Fruit fly (Drosophila melanogaster) whole organism, adult: ENCODE data around the gene CG17344.

ENCODE experiments used
- CG11617 ChIP-seq: fragments of 200-800 bp; sonication (Bioruptor generic); optimal IDR thresholded peaks from 2 replicates; lab custom pipeline; 2017; ENCODE audit warnings: mild to moderate bottlenecking, missing biosample characterization, missing genetic modification reagents, missing genetic modification characterization
- CG12768 ChIP-seq: fragments of 200-800 bp; sonication (Bioruptor generic); optimal IDR thresholded peaks from 2 replicates; lab custom pipeline; 2017; ENCODE audit warnings: missing biosample characterization, missing genetic modification characterization, mild to moderate bottlenecking, moderate library complexity, missing genetic modification reagents
- CG14711 ChIP-seq: fragments of 200-800 bp; sonication (Bioruptor generic); optimal IDR thresholded peaks from 2 replicates; lab custom pipeline; 2018; ENCODE audit warnings: missing biosample characterization, mild to moderate bottlenecking, missing genetic modification characterization, moderate library complexity
- CG1620 ChIP-seq: fragments of 200-800 bp; sonication (Bioruptor generic); optimal IDR thresholded peaks from 2 replicates; lab custom pipeline; 2016; ENCODE audit warnings: missing biosample characterization, missing genetic modification characterization
- CG33017 ChIP-seq: fragments of 200-800 bp; sonication (Bioruptor generic); optimal IDR thresholded peaks from 2 replicates; lab custom pipeline; 2018; ENCODE audit warnings: missing biosample characterization, mild to moderate bottlenecking, missing genetic modification characterization, moderate library complexity
- CG5204 ChIP-seq: fragments of 200-800 bp; sonication (Bioruptor generic); optimal IDR thresholded peaks from 2 replicates; lab custom pipeline; 2016; ENCODE audit warnings: missing biosample characterization, missing genetic modification characterization
- CG7045 ChIP-seq: fragments of 200-800 bp; sonication (Bioruptor generic); optimal IDR thresholded peaks from 2 replicates; lab custom pipeline; 2017; ENCODE audit warnings: missing biosample characterization, mild to moderate bottlenecking, missing genetic modification characterization
- CG7101 ChIP-seq: fragments of 200-800 bp; sonication (Bioruptor generic); optimal IDR thresholded peaks from 2 replicates; lab custom pipeline; 2018; ENCODE audit warnings: missing biosample characterization, mild to moderate bottlenecking, missing genetic modification characterization, moderate library complexity
- Clk ChIP-seq: fragments of 200-800 bp; sonication (Bioruptor generic); optimal IDR thresholded peaks from 2 replicates; lab custom pipeline; 2017; ENCODE audit warnings: missing biosample characterization, missing genetic modification characterization
- Crg-1 ChIP-seq: fragments of 200-800 bp; sonication (Bioruptor generic); optimal IDR thresholded peaks from 2 replicates; lab custom pipeline; 2016; ENCODE audit warnings: missing biosample characterization, missing genetic modification characterization
- Hr96 ChIP-seq: fragments of 200-800 bp; sonication (Bioruptor generic); optimal IDR thresholded peaks from 2 replicates; lab custom pipeline; 2016; ENCODE audit warnings: missing biosample characterization, missing genetic modification characterization
- Mnt ChIP-seq: fragments of 200-800 bp; sonication (Bioruptor generic); optimal IDR thresholded peaks from 2 replicates; lab custom pipeline; 2016; ENCODE audit warnings: missing biosample characterization, mild to moderate bottlenecking, missing genetic modification characterization
- bab1 ChIP-seq: fragments of 200-800 bp; sonication (Bioruptor generic); optimal IDR thresholded peaks from 3 replicates; lab custom pipeline; 2019; ENCODE audit warnings: missing biosample characterization, mild to moderate bottlenecking, missing genetic modification characterization, moderate library complexity
- cic ChIP-seq: fragments of 200-800 bp; sonication (Bioruptor generic); optimal IDR thresholded peaks from 2 replicates; lab custom pipeline; 2017; ENCODE audit warnings: missing biosample characterization, mild to moderate bottlenecking, missing genetic modification characterization, moderate library complexity
- cnc ChIP-seq, 2 experiments: fragments of >200 bp; optimal IDR thresholded peaks; 2 replicates each; lab custom pipeline; 2017
- kay ChIP-seq: fragments of 200-800 bp; sonication (Bioruptor generic); peaks from one replicate; lab custom pipeline; 2016; ENCODE audit warnings: missing biosample characterization, missing genetic modification characterization, borderline replicate concordance
- ovo ChIP-seq: fragments of 200-800 bp; sonication (Bioruptor generic); optimal IDR thresholded peaks from 2 replicates; lab custom pipeline; 2016; ENCODE audit warnings: missing biosample characterization, missing genetic modification characterization
- pad ChIP-seq: fragments of 200-800 bp; sonication (Bioruptor generic); optimal IDR thresholded peaks from 3 replicates; lab custom pipeline; 2017; ENCODE audit warnings: missing biosample characterization, missing genetic modification characterization, mild to moderate bottlenecking, moderate library complexity, missing genetic modification reagents
- tj ChIP-seq: fragments of 200-800 bp; sonication (Bioruptor generic); optimal IDR thresholded peaks from 3 replicates; lab custom pipeline; 2017; ENCODE audit warnings: missing biosample characterization, mild to moderate bottlenecking, missing genetic modification characterization, moderate library complexity
- toe ChIP-seq: fragments of 200-800 bp; sonication (Bioruptor generic); optimal IDR thresholded peaks from 2 replicates; lab custom pipeline; 2016; ENCODE audit warnings: missing biosample characterization, missing genetic modification characterization

CG17344 gene

dm6 chr2L:19134366-19134689 is 32.5 kb downstream of the CG17344 start:
- no peak for TF ChIP-seq tj (GFP tag; lab: Kevin White, UChicago)
- no peak for TF ChIP-seq CG5204 (GFP tag; lab: Kevin White, UChicago)
- TF ChIP-seq CG7101 (tag; lab: Kevin White, UChicago) = no peak
- TF ChIP-seq CG1620 (GFP tag; lab: Kevin White, UChicago) = no peak

dm6 chr2L:19134814-19135523 is 33.1 kb downstream of the CG17344 start, which contains the start of gene Polr1D:
Gene Polr1D (minus strand): TSS chr2L:19135233.
- TF ChIP-seq CG1620 (GFP tag; lab: Kevin White, UChicago) (no peak), CG7045 (GFP tag; lab: Kevin White, UChicago) (no peak), CG14711 (tag; lab: Kevin White, UChicago) (no peak), Mnt (GFP tag; lab: Kevin White, UChicago) (peak; percentile 50), pad (GFP tag; lab: Kevin White, UChicago) (peak; percentile 98), cnc (optimal IDR thresholded peaks at IDR 0.05; lab: Kevin White, UChicago) (no peak), cic (GFP tag; lab: Kevin White, UChicago) (no peak), CG5204 (GFP tag; lab: Kevin White, UChicago) (no peak), kay (no peak), toe (no peak), CG7101 (tag; lab: Kevin White, UChicago) (no peak), Clk (GFP tag; lab: Kevin White, UChicago) (no peak), bab1 (no peak), ovo (GFP tag; lab: Kevin White, UChicago) (peak; percentile 80), tj (GFP tag; lab: Kevin White, UChicago) (peak; percentile 92), CG11617 (GFP tag; lab: Kevin White, UChicago) (no peak), Crg-1 (GFP tag; lab: Kevin White, UChicago) (no peak), CG12768 (GFP tag; lab: Kevin White, UChicago) (no peak)

- TF ChIP-seq CG33017 (tag; lab: Kevin White, UChicago) = no peak
- TF ChIP-seq Mnt (GFP tag; lab: Kevin White, UChicago) = no peak
- TF ChIP-seq Clk (GFP tag; lab: Kevin White, UChicago) = no peak
- TF ChIP-seq Hr96 = no peak
- TF ChIP-seq ovo (GFP tag; lab: Kevin White, UChicago) = no peak
- no peak for TF ChIP-seq Crg-1 (GFP tag; lab: Kevin White, UChicago)
- no peak for TF ChIP-seq pad (GFP tag; lab: Kevin White, UChicago)
- no peak for TF ChIP-seq cic (GFP tag; lab: Kevin White, UChicago)
- no peak for TF ChIP-seq CG11617 (GFP tag; lab: Kevin White, UChicago)
- TF ChIP-seq CG7045 (GFP tag; lab: Kevin White, UChicago) = no peak
- no peak for TF ChIP-seq CG7101 (tag; lab: Kevin White, UChicago)
- no peak for TF ChIP-seq CG5204 (GFP tag; lab: Kevin White, UChicago)
- no peak for TF ChIP-seq CG1620 (GFP tag; lab: Kevin White, UChicago)
- TF ChIP-seq toe = no peak
- no peak for TF ChIP-seq CG12768 (GFP tag; lab: Kevin White, UChicago)
- no peak for TF ChIP-seq tj (GFP tag; lab: Kevin White, UChicago)
- no peak for TF ChIP-seq kay
- no peak for TF ChIP-seq CG14711 (tag; lab: Kevin White, UChicago)
- no peak for TF ChIP-seq cnc (optimal IDR thresholded peaks at IDR 0.05; lab: Kevin White, UChicago)
- TF ChIP-seq bab1 = no peak
These were observed 34.3 kb downstream of the CG17344 start for dm6 chr2L:19135955-19136677.

- TF ChIP-seq bab1 (peak; percentile 11), Crg-1 (GFP tag; lab: Kevin White, UChicago) (no peak)
These were observed 34.9 kb downstream of the CG17344 start for dm6 chr2L:19136735-19137134.

dm6 chr2L:19137494-19138360 is 35.9 kb downstream of the CG17344 start:
- TF ChIP-seq ovo (GFP tag; lab: Kevin White, UChicago) = no peak
- peak; percentile 65 for TF ChIP-seq tj (GFP tag; lab: Kevin White, UChicago)

dm6 chr2L:19138361-19139041 is 36.7 kb downstream of the CG17344 start:
- TF ChIP-seq Clk (GFP tag; lab: Kevin White, UChicago) (no peak), CG7045 (GFP tag; lab: Kevin White, UChicago) (no peak), tj (GFP tag; lab: Kevin White, UChicago) (no peak), Mnt (GFP tag; lab: Kevin White, UChicago) (no peak), pad (GFP tag; lab: Kevin White, UChicago) (no peak), CG12768 (GFP tag; lab: Kevin White, UChicago) (no peak), CG1620 (GFP tag; lab: Kevin White, UChicago) (no peak), ovo (GFP tag; lab: Kevin White, UChicago) (no peak), CG33017 (tag; lab: Kevin White, UChicago) (no peak), Crg-1 (GFP tag; lab: Kevin White, UChicago) (no peak), CG7101 (tag; lab: Kevin White, UChicago) (no peak), CG5204 (GFP tag; lab: Kevin White, UChicago) (no peak), CG14711 (tag; lab: Kevin White, UChicago) (no peak), toe (no peak)
